Worm (Caenorhabditis elegans) whole organism, L3 larva: Measurements from ENCODE around the gene srx-10.
A peak's percentile ranks its signal among the peaks of the same experiment; 100 is the strongest.

Source experiments
- aly-2 ChIP-seq: fragments of 150-350 bp; optimal IDR thresholded peaks from 2 replicates; lab custom pipeline; 2014; ENCODE audit warnings: missing biosample characterization, missing genetic modification characterization
- ceh-16 ChIP-seq: sonication (generic microtip); optimal IDR thresholded peaks from 2 replicates; lab custom pipeline; 2017; ENCODE audit warnings: missing biosample characterization, missing genetic modification characterization
- ceh-28 ChIP-seq: fragments of 150-350 bp; optimal IDR thresholded peaks from 2 replicates; lab custom pipeline; 2014; ENCODE audit warnings: missing biosample characterization, missing genetic modification reagents, missing genetic modification characterization
- ceh-82 ChIP-seq: fragments of 150-350 bp; optimal IDR thresholded peaks from 2 replicates; lab custom pipeline; 2014; ENCODE audit warnings: missing biosample characterization, missing genetic modification characterization
- ceh-9 ChIP-seq: sonication (generic microtip); optimal IDR thresholded peaks from 2 replicates; lab custom pipeline; 2018; ENCODE audit warnings: missing biosample characterization, missing genetic modification characterization
- daf-12 ChIP-seq: fragments of 150-350 bp; optimal IDR thresholded peaks from 2 replicates; lab custom pipeline; 2014; ENCODE audit warnings: missing biosample characterization, missing genetic modification reagents, missing genetic modification characterization
- egl-27 ChIP-seq: sonication (generic microtip); optimal IDR thresholded peaks from 4 replicates; lab custom pipeline; 2017; ENCODE audit warnings: missing biosample characterization, missing genetic modification reagents, missing genetic modification characterization
- elt-1 ChIP-seq: fragments of 150-350 bp; optimal IDR thresholded peaks from 2 replicates; lab custom pipeline; 2014; ENCODE audit warnings: missing biosample characterization, missing genetic modification characterization
- elt-3 ChIP-seq, 3 experiments: fragments of 150-350 bp in 1 of 3; sonication (generic microtip) in 2 of 3; optimal IDR thresholded peaks; 2 replicates in 2 of 3; 4 replicates in 1 of 3; lab custom pipeline; 2014 to 2017; ENCODE audit warnings: missing biosample characterization in 3 of 3, missing genetic modification characterization in 3 of 3
- eor-1 ChIP-seq, 2 experiments: fragments of 150-350 bp; optimal IDR thresholded peaks; 2 replicates each; lab custom pipeline; 2014 to 2018; ENCODE audit warnings: missing biosample characterization in 2 of 2, missing genetic modification characterization in 2 of 2
- lsy-12 ChIP-seq: sonication (generic microtip); optimal IDR thresholded peaks from 2 replicates; lab custom pipeline; 2016; ENCODE audit warnings: mild to moderate bottlenecking, missing genetic modification characterization, missing compliant biosample characterization
- mdl-1 ChIP-seq: fragments of 150-350 bp; optimal IDR thresholded peaks from 2 replicates; lab custom pipeline; 2014; ENCODE audit warnings: missing biosample characterization, missing genetic modification characterization
- nfya-1 ChIP-seq: sonication (generic microtip); optimal IDR thresholded peaks from 2 replicates; lab custom pipeline; 2017; ENCODE audit warnings: missing genetic modification characterization, mild to moderate bottlenecking, missing compliant biosample characterization, antibody characterized with exemption, moderate library complexity; ENCODE audit not compliant: insufficient read depth
- nhr-11 ChIP-seq: fragments of 150-350 bp; optimal IDR thresholded peaks from 2 replicates; lab custom pipeline; 2014; ENCODE audit warnings: missing biosample characterization, missing genetic modification characterization
- nhr-12 ChIP-seq: fragments of 150-350 bp; optimal IDR thresholded peaks from 2 replicates; lab custom pipeline; 2014; ENCODE audit warnings: missing biosample characterization, missing genetic modification characterization
- nhr-23 ChIP-seq: fragments of 150-350 bp; optimal IDR thresholded peaks from 2 replicates; lab custom pipeline; 2014; ENCODE audit warnings: missing biosample characterization, missing genetic modification reagents, missing genetic modification characterization
- nhr-237 ChIP-seq: fragments of 150-350 bp; optimal IDR thresholded peaks from 2 replicates; lab custom pipeline; 2014; ENCODE audit warnings: missing biosample characterization, missing genetic modification characterization
- nhr-25 ChIP-seq: sonication (generic microtip); optimal IDR thresholded peaks from 2 replicates; lab custom pipeline; 2017; ENCODE audit warnings: missing biosample characterization, missing genetic modification characterization
- nhr-28 ChIP-seq: fragments of 150-350 bp; optimal IDR thresholded peaks from 2 replicates; lab custom pipeline; 2014; ENCODE audit warnings: missing biosample characterization, missing genetic modification characterization
- nhr-43 ChIP-seq: sonication (generic microtip); optimal IDR thresholded peaks from 2 replicates; lab custom pipeline; 2016; ENCODE audit warnings: mild to moderate bottlenecking, missing genetic modification characterization, missing compliant biosample characterization; ENCODE audit not compliant: poor library complexity, severe bottlenecking
- nhr-67 ChIP-seq: fragments of 150-350 bp; optimal IDR thresholded peaks from 2 replicates; lab custom pipeline; 2014; ENCODE audit warnings: missing biosample characterization, missing genetic modification characterization
- pha-4 ChIP-seq: fragments of 150-350 bp; optimal IDR thresholded peaks from 2 replicates; lab custom pipeline; 2014; ENCODE audit warnings: missing biosample characterization, missing genetic modification reagents, missing genetic modification characterization
- pqm-1 ChIP-seq: fragments of 150-350 bp; optimal IDR thresholded peaks from 2 replicates; lab custom pipeline; 2017; ENCODE audit warnings: missing biosample characterization, missing genetic modification characterization, inconsistent platforms
- skn-1 ChIP-seq: fragments of 150-350 bp; optimal IDR thresholded peaks from 2 replicates; lab custom pipeline; 2014; ENCODE audit warnings: missing biosample characterization, missing genetic modification characterization
- snpc-4 ChIP-seq: fragments of 150-350 bp; optimal IDR thresholded peaks from 2 replicates; lab custom pipeline; 2014; ENCODE audit warnings: missing biosample characterization, missing genetic modification characterization
- tbx-2 ChIP-seq: sonication (generic microtip); optimal IDR thresholded peaks from 2 replicates; lab custom pipeline; 2016; ENCODE audit warnings: mild to moderate bottlenecking, missing genetic modification characterization, missing compliant biosample characterization
- unc-39 ChIP-seq: sonication (generic microtip); optimal IDR thresholded peaks from 4 replicates; lab custom pipeline; 2017; ENCODE audit warnings: missing biosample characterization, missing genetic modification characterization
- unc-62 ChIP-seq: fragments of 150-350 bp; sonication (generic microtip); optimal IDR thresholded peaks from 4 replicates; lab custom pipeline; 2014; ENCODE audit warnings: missing biosample characterization, missing genetic modification reagents, missing genetic modification characterization
- ztf-11 ChIP-seq: fragments of 150-350 bp; optimal IDR thresholded peaks from 2 replicates; lab custom pipeline; 2014; ENCODE audit warnings: missing biosample characterization, missing genetic modification characterization
- ztf-4 ChIP-seq: fragments of 150-350 bp; optimal IDR thresholded peaks from 2 replicates; lab custom pipeline; 2014; ENCODE audit warnings: missing biosample characterization, missing genetic modification characterization

Gene srx-10

ce11 chrV:13942082-13942481 is 4.2 kb downstream of the srx-10 start, which contains the start of gene dpr-1:
TSS of gene dpr-1 (minus strand) at chrV:13942182.
- TF ChIP-seq pqm-1 (no peak), lsy-12 (tag; lab: Kevin White, UChicago) (no peak), nhr-28 (tag; lab: Kevin White, UChicago) (no peak)

ce11 chrV:13936850-13937249 is 9.4 kb downstream of the srx-10 start, which contains the start of gene srw-145:
TSS of gene srw-145 (plus strand) at chrV:13937150.
- TF ChIP-seq nhr-11 (tag; lab: Kevin White, UChicago) = peak; percentile 62
- no peak for TF ChIP-seq nhr-28 (tag; lab: Kevin White, UChicago)

ce11 chrV:13936052-13936451 is 10.2 kb downstream of the srx-10 start:
- TF ChIP-seq nhr-25 (tag; lab: Kevin White, UChicago) = peak; percentile 16
- TF ChIP-seq nhr-23 = peak; percentile 29
- TF ChIP-seq ztf-4 (tag; lab: Kevin White, UChicago) = no peak
- no peak for TF ChIP-seq egl-27 (tag; lab: Kevin White, UChicago)
- TF ChIP-seq nhr-43 (tag; lab: Kevin White, UChicago) = peak; percentile 49
- no peak for TF ChIP-seq aly-2 (tag; lab: Kevin White, UChicago)
- TF ChIP-seq elt-3 (tag; optimal IDR thresholded peaks at IDR 0.05; lab: Kevin White, UChicago) = peak in 1 of 3 experiments; percentile 27

ce11 chrV:13935423-13935822 is 10.9 kb downstream of the srx-10 start:
- TF ChIP-seq ztf-4 (tag; lab: Kevin White, UChicago) (no peak), elt-3 (tag; optimal IDR thresholded peaks at IDR 0.05; lab: Kevin White, UChicago) (peak in 1 of 3 experiments; percentile 42)

- TF ChIP-seq snpc-4 (tag; lab: Kevin White, UChicago) (no peak), ztf-11 (tag; lab: Kevin White, UChicago) (no peak), mdl-1 (tag; lab: Kevin White, UChicago) (no peak), unc-62 (GFP tag; lab: Kevin White, UChicago) (no peak)
Observed at ce11 chrV:13934545-13934944, 11.7 kb downstream of the srx-10 start, which contains the start of gene R10D12.1. TSS of gene R10D12.1 (minus strand) at chrV:13934645.

- TF ChIP-seq unc-62 (GFP tag; lab: Kevin White, UChicago) (no peak), nhr-67 (no peak), ceh-16 (tag; lab: Kevin White, UChicago) (no peak), nhr-23 (no peak), nhr-12 (tag; lab: Kevin White, UChicago) (no peak), skn-1 (no peak), nhr-28 (tag; lab: Kevin White, UChicago) (no peak), ceh-28 (no peak), elt-1 (tag; lab: Kevin White, UChicago) (no peak), daf-12 (no peak), nfya-1 (no peak), pqm-1 (no peak)
- TF ChIP-seq, all 47 proteins: peak for 0
Observed at ce11 chrV:13931952-13932351, 14.3 kb downstream of the srx-10 start.

- TF ChIP-seq skn-1 = no peak
- TF ChIP-seq mdl-1 (tag; lab: Kevin White, UChicago) = no peak
- no peak for TF ChIP-seq lsy-12 (tag; lab: Kevin White, UChicago)
- TF ChIP-seq unc-39 (tag; lab: Kevin White, UChicago) = no peak
- no peak for TF ChIP-seq daf-12
- TF ChIP-seq ceh-82 (tag; lab: Kevin White, UChicago) = no peak
- TF ChIP-seq ztf-11 (tag; lab: Kevin White, UChicago) = no peak
- no peak for TF ChIP-seq ceh-9 (tag; lab: Kevin White, UChicago)
- TF ChIP-seq nhr-237 (tag; lab: Kevin White, UChicago) = no peak
- TF ChIP-seq tbx-2 (tag; lab: Kevin White, UChicago) = no peak
- no peak for TF ChIP-seq nhr-23
- no peak for TF ChIP-seq pha-4 (tag; lab: Kevin White, UChicago)
- no peak for TF ChIP-seq nhr-67
- no peak for TF ChIP-seq eor-1 (tag; optimal IDR thresholded peaks at IDR 0.05; lab: Kevin White, UChicago)
- TF ChIP-seq nhr-12 (tag; lab: Kevin White, UChicago) = no peak
Observed at ce11 chrV:13931225-13931624, 15.1 kb downstream of the srx-10 start, which contains the start of gene C06B3.16. TSS of gene C06B3.16 (plus strand) at chrV:13931525.
